Worm (Caenorhabditis elegans) whole organism, L1 larva: Measurements from ENCODE around the gene T28A8.2.
A peak's percentile ranks its signal among the peaks of the same experiment; 100 is the strongest.

Source experiments
- C04F5.9 ChIP-seq: sonication (generic microtip); optimal IDR thresholded peaks from 2 replicates; lab custom pipeline; 2016; ENCODE audit warnings: missing genetic modification characterization, missing compliant biosample characterization
- F16B12.6 ChIP-seq: fragments of 150-350 bp; optimal IDR thresholded peaks from 2 replicates; lab custom pipeline; 2014; ENCODE audit warnings: missing biosample characterization, missing genetic modification characterization
- aha-1 ChIP-seq: fragments of 150-350 bp; optimal IDR thresholded peaks from 2 replicates; lab custom pipeline; 2014; ENCODE audit warnings: missing biosample characterization, missing genetic modification characterization
- ceh-63 ChIP-seq: fragments of 200-800 bp; sonication (Bioruptor generic); optimal IDR thresholded peaks from 2 replicates; lab custom pipeline; 2018; ENCODE audit warnings: mild to moderate bottlenecking, missing genetic modification characterization, missing compliant biosample characterization
- ceh-8 ChIP-seq: fragments of 200-800 bp; sonication (Bioruptor generic); optimal IDR thresholded peaks from 2 replicates; lab custom pipeline; 2018; ENCODE audit warnings: mild to moderate bottlenecking, missing genetic modification characterization, moderate library complexity, missing compliant biosample characterization
- ceh-82 ChIP-seq, 3 experiments: fragments of 150-350 bp in 1 of 3; sonication (generic microtip) in 2 of 3; optimal IDR thresholded peaks; 2 replicates each; lab custom pipeline; 2014 to 2017; ENCODE audit warnings: missing biosample characterization in 3 of 3, missing genetic modification characterization in 3 of 3
- ces-1 ChIP-seq: fragments of 150-350 bp; optimal IDR thresholded peaks from 2 replicates; lab custom pipeline; 2014; ENCODE audit warnings: missing biosample characterization, missing genetic modification reagents, missing genetic modification characterization
- dsc-1 ChIP-seq: sonication (generic microtip); optimal IDR thresholded peaks from 2 replicates; lab custom pipeline; 2016; ENCODE audit warnings: mild to moderate bottlenecking, missing genetic modification characterization, missing compliant biosample characterization
- efl-1 ChIP-seq, 4 experiments: fragments of 150-350 bp; optimal IDR thresholded peaks in 3 of 4; peaks in 1 of 4; 1 replicate in 1 of 4; 2 replicates in 3 of 4; lab custom pipeline; 2014; ENCODE audit warnings: missing biosample characterization in 2 of 4, missing genetic modification characterization in 2 of 4, missing genetic modification reagents in 2 of 4
- efl-3 ChIP-seq: fragments of 200-800 bp; sonication (Bioruptor generic); optimal IDR thresholded peaks from 2 replicates; lab custom pipeline; 2018; ENCODE audit warnings: mild to moderate bottlenecking, missing genetic modification characterization, missing compliant biosample characterization
- egl-13 ChIP-seq: sonication (generic microtip); optimal IDR thresholded peaks from 2 replicates; lab custom pipeline; 2016; ENCODE audit warnings: missing genotype, missing genetic modification reagents, missing genetic modification characterization, missing compliant biosample characterization
- elt-3 ChIP-seq, 6 experiments: fragments of 150-350 bp in 1 of 6; sonication (generic microtip); optimal IDR thresholded peaks; 2 replicates each; lab custom pipeline; 2017 to 2018; ENCODE audit warnings: missing biosample characterization in 6 of 6, missing genetic modification characterization in 6 of 6, inconsistent platforms in 1 of 6
- fos-1 ChIP-seq: fragments of 150-350 bp; optimal IDR thresholded peaks from 2 replicates; lab custom pipeline; 2014; ENCODE audit warnings: missing biosample characterization, missing genetic modification characterization
- grh-1 ChIP-seq: fragments of 200-800 bp; sonication (Bioruptor generic); IDR thresholded peaks from 2 replicates; pipeline ENCODE4 v1.3.6; 2022; ENCODE audit warnings: missing genetic modification reagents, missing genetic modification characterization, missing compliant biosample characterization
- hpl-2 ChIP-seq: fragments of 150-350 bp; optimal IDR thresholded peaks from 2 replicates; lab custom pipeline; 2014; ENCODE audit warnings: missing biosample characterization, missing genetic modification reagents, missing genetic modification characterization
- irx-1 ChIP-seq: sonication (generic microtip); optimal IDR thresholded peaks from 2 replicates; lab custom pipeline; 2016; ENCODE audit warnings: missing genetic modification characterization, missing compliant biosample characterization
- jun-1 ChIP-seq: fragments of 150-350 bp; optimal IDR thresholded peaks from 2 replicates; lab custom pipeline; 2014; ENCODE audit warnings: missing biosample characterization, missing genetic modification reagents, missing genetic modification characterization
- lin-13 ChIP-seq: fragments of 150-350 bp; optimal IDR thresholded peaks from 2 replicates; lab custom pipeline; 2014; ENCODE audit warnings: missing biosample characterization, missing genetic modification reagents, missing genetic modification characterization
- lin-14 ChIP-seq: fragments of 200-800 bp; sonication (Bioruptor generic); optimal IDR thresholded peaks from 2 replicates; lab custom pipeline; 2018; ENCODE audit warnings: mild to moderate bottlenecking, missing genetic modification characterization, moderate library complexity, missing compliant biosample characterization
- lin-15B ChIP-seq: fragments of 150-350 bp; sonication (generic microtip); optimal IDR thresholded peaks from 3 replicates; lab custom pipeline; 2014; ENCODE audit warnings: missing biosample characterization, missing genetic modification characterization
- lin-39 ChIP-seq: fragments of 150-350 bp; optimal IDR thresholded peaks from 2 replicates; lab custom pipeline; 2014; ENCODE audit warnings: missing biosample characterization, missing genetic modification reagents, missing genetic modification characterization
- lir-3 ChIP-seq: sonication (generic microtip); optimal IDR thresholded peaks from 2 replicates; lab custom pipeline; 2016; ENCODE audit warnings: mild to moderate bottlenecking, missing genetic modification characterization, moderate library complexity, missing compliant biosample characterization; ENCODE audit not compliant: poor library complexity
- mdl-1 ChIP-seq, 2 experiments: fragments of 150-350 bp; optimal IDR thresholded peaks; 2 replicates each; lab custom pipeline; 2014 to 2017; ENCODE audit warnings: missing biosample characterization in 2 of 2, missing genetic modification characterization in 2 of 2, inconsistent platforms in 1 of 2
- mef-2 ChIP-seq: fragments of 150-350 bp; optimal IDR thresholded peaks from 2 replicates; lab custom pipeline; 2014; ENCODE audit warnings: missing biosample characterization, missing genetic modification characterization
- nhr-19 ChIP-seq: fragments of 200-800 bp; sonication (Bioruptor generic); conservative IDR thresholded peaks from 2 replicates; pipeline ENCODE4 v1.3.6; 2022; ENCODE audit warnings: missing genetic modification characterization, missing compliant biosample characterization
- nhr-20 ChIP-seq: sonication (generic microtip); optimal IDR thresholded peaks from 2 replicates; lab custom pipeline; 2016; ENCODE audit warnings: mild to moderate bottlenecking, missing genetic modification characterization, missing compliant biosample characterization
- nhr-237 ChIP-seq: fragments of 150-350 bp; optimal IDR thresholded peaks from 2 replicates; lab custom pipeline; 2014; ENCODE audit warnings: missing biosample characterization, missing genetic modification characterization
- nhr-28 ChIP-seq: fragments of 150-350 bp; optimal IDR thresholded peaks from 2 replicates; lab custom pipeline; 2014; ENCODE audit warnings: missing biosample characterization, missing genetic modification characterization
- nhr-47 ChIP-seq: sonication (generic microtip); optimal IDR thresholded peaks from 2 replicates; lab custom pipeline; 2016; ENCODE audit warnings: mild to moderate bottlenecking, missing genetic modification characterization, moderate library complexity, missing compliant biosample characterization
- nhr-71 ChIP-seq: sonication (generic microtip); optimal IDR thresholded peaks from 2 replicates; lab custom pipeline; 2016; ENCODE audit warnings: mild to moderate bottlenecking, missing genetic modification characterization, moderate library complexity, missing compliant biosample characterization
- nhr-84 ChIP-seq: sonication (generic microtip); optimal IDR thresholded peaks from 2 replicates; lab custom pipeline; 2017; ENCODE audit warnings: missing biosample characterization, missing genetic modification characterization
- pqm-1 ChIP-seq: sonication (generic microtip); optimal IDR thresholded peaks from 3 replicates; lab custom pipeline; 2017; ENCODE audit warnings: missing biosample characterization, missing genetic modification characterization
- rnt-1 ChIP-seq: sonication (generic microtip); optimal IDR thresholded peaks from 2 replicates; lab custom pipeline; 2016; ENCODE audit warnings: mild to moderate bottlenecking, missing genetic modification characterization, moderate library complexity, missing compliant biosample characterization
- skn-1 ChIP-seq: fragments of 150-350 bp; optimal IDR thresholded peaks from 2 replicates; lab custom pipeline; 2014; ENCODE audit warnings: missing biosample characterization, missing genetic modification characterization
- snpc-4 ChIP-seq: fragments of 150-350 bp; optimal IDR thresholded peaks from 2 replicates; lab custom pipeline; 2014; ENCODE audit warnings: missing biosample characterization, missing genetic modification characterization
- snu-23 ChIP-seq: sonication (generic microtip); optimal IDR thresholded peaks from 2 replicates; lab custom pipeline; 2016; ENCODE audit warnings: missing genetic modification characterization, missing compliant biosample characterization
- sox-4 ChIP-seq: sonication (generic microtip); optimal IDR thresholded peaks from 2 replicates; lab custom pipeline; 2016; ENCODE audit warnings: missing genetic modification characterization, missing compliant biosample characterization
- sptf-1 ChIP-seq: fragments of 150-350 bp; optimal IDR thresholded peaks from 2 replicates; lab custom pipeline; 2014; ENCODE audit warnings: missing biosample characterization, missing genetic modification characterization
- sup-37 ChIP-seq: fragments of 200-800 bp; sonication (Bioruptor generic); optimal IDR thresholded peaks from 2 replicates; lab custom pipeline; 2018; ENCODE audit warnings: mild to moderate bottlenecking, missing genetic modification characterization, missing compliant biosample characterization
- tlp-1 ChIP-seq: fragments of 150-350 bp; optimal IDR thresholded peaks from 2 replicates; lab custom pipeline; 2014; ENCODE audit warnings: missing biosample characterization, missing genetic modification characterization
- unc-30 ChIP-seq: sonication (generic microtip); optimal IDR thresholded peaks from 2 replicates; lab custom pipeline; 2017; ENCODE audit warnings: missing biosample characterization, missing genetic modification characterization
- unc-62 ChIP-seq: fragments of 150-350 bp; optimal IDR thresholded peaks from 2 replicates; lab custom pipeline; 2014; ENCODE audit warnings: missing biosample characterization, missing genetic modification reagents, missing genetic modification characterization
- unc-98 ChIP-seq: fragments of 200-800 bp; sonication (Bioruptor generic); IDR thresholded peaks from 2 replicates; pipeline ENCODE4 v1.3.6; 2022; ENCODE audit warnings: missing genetic modification characterization, missing compliant biosample characterization
- xbp-1 ChIP-seq: sonication (generic microtip); optimal IDR thresholded peaks from 2 replicates; lab custom pipeline; 2016; ENCODE audit warnings: missing genetic modification characterization, missing compliant biosample characterization
- zip-4 ChIP-seq: fragments of 200-800 bp; sonication (Bioruptor generic); optimal IDR thresholded peaks from 2 replicates; lab custom pipeline; 2018; ENCODE audit warnings: mild to moderate bottlenecking, missing genetic modification characterization, moderate library complexity, missing compliant biosample characterization
- ztf-11 ChIP-seq, 2 experiments: sonication (generic microtip); optimal IDR thresholded peaks; 2 replicates each; lab custom pipeline; 2016 to 2017; ENCODE audit warnings: missing genetic modification characterization in 2 of 2, missing biosample characterization in 1 of 2, missing compliant biosample characterization in 1 of 2

Gene T28A8.2

DNA sequence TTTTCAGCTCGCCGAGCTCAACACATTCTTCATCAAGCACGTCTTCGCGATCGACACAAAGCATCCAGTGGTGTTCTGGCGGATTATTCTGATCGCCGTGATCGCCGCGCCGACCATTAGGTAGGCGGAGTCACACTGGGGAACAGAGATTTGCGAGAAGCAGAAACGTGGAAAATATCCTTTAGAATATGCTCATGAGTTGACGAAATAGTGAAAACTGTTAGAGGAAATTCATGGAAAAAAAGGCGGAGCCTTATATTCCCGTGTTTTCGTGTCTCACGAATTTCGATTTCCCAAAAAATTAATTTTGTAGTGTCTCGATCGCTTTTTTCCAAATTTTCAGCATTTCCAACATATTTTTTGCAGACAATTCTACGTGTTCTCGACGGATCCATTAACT is 21.0 kb downstream of the T28A8.2 start (continued):
- TF ChIP-seq unc-98 (GFP tag; lab: Robert Waterston, UW), result peak; percentile 58
- peak in 1 of 2 experiments; percentile 53 for TF ChIP-seq ztf-11 (tag; optimal IDR thresholded peaks at IDR 0.05; lab: Kevin White, UChicago)
- TF ChIP-seq sox-4, result peak; percentile 28
- TF ChIP-seq tlp-1 (tag; lab: Kevin White, UChicago), result no peak
- no peak for TF ChIP-seq snpc-4 (tag; lab: Kevin White, UChicago)
- peak; percentile 66 for TF ChIP-seq lir-3 (tag; lab: Kevin White, UChicago)
- no peak for TF ChIP-seq nhr-20 (tag; lab: Kevin White, UChicago)
- peak; percentile 40 for TF ChIP-seq ceh-63 (GFP tag; lab: Kevin White, UChicago)
- TF ChIP-seq rnt-1 (tag; lab: Kevin White, UChicago), result peak; percentile 34

DNA sequence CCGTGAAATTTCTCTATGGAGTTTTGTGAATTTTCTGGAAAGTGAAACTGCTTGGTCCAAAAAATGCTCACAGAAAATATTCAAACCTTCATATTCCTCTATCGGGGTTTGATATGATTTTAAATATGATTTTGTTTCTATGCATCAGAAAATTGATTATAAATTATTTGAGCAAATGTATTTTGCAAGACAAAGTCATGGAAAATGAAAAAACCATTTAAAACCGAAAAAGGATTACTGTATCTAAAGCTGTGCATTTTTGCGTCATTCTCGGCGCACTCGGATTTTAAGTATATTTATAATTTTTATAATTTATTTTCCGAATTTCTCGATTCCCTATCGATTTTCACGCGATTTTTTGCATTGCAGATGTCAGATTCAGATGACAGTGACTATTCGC is 24.0 kb downstream of the T28A8.2 start, which contains the start of gene pssy-2:
pssy-2 (plus strand) TSS at position 301 of the 400 bp plus-strand sequence.
- TF ChIP-seq skn-1 (tag; lab: Kevin White, UChicago), result no peak
- no peak for TF ChIP-seq grh-1
- no peak for TF ChIP-seq elt-3 (tag; optimal IDR thresholded peaks at IDR 0.05; lab: Kevin White, UChicago)
- no peak for TF ChIP-seq mdl-1 (tag; optimal IDR thresholded peaks at IDR 0.05; lab: Kevin White, UChicago)
- TF ChIP-seq ceh-63 (GFP tag; lab: Kevin White, UChicago), result no peak
- no peak for TF ChIP-seq egl-13 (tag; lab: Kevin White, UChicago)
- no peak for TF ChIP-seq dsc-1 (tag; lab: Kevin White, UChicago)
- no peak for TF ChIP-seq nhr-19 (GFP tag; lab: Robert Waterston, UW)
- TF ChIP-seq, all 84 proteins: peak for 0

DNA sequence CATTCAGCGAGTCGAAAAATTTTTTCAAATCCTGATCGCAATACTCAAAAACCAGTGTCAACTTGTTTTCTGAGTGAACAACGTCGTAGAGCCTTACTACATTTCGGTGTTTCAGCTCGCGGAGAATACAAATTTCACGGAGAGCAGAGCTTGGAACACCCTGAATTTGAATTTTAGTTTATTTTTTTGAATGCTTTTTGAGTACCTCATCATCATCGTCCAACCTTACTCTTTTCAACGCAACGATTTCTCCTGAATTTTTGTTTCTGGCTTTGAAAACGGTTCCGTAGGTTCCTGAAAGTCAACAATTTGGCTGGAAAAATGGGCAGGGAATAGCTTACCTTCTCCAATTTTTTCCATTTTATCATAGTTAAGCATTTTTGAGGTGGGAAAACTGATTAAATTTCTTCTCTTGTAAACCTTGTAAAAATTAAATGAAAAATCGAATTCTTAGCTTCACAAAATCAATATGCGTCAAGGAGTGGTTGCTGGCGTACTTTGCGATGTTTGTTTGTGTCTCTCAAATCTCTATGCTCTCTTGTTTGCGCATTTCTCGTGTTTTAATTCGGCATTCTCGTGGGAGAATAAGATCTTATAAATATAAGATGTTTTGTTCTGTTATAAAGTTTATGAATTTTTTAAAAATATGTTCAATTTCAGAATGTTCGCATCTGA is 29.4 kb downstream of the T28A8.2 start, which contains the start of gene cdk-5:
cdk-5 (minus strand) TSS at position 425 of the 675 bp plus-strand sequence.
- TF ChIP-seq efl-1 (optimal IDR thresholded peaks at IDR 0.05; lab: Kevin White, UChicago) (peak; percentile 90 to 94), efl-1 (GFP tag; optimal IDR thresholded peaks at IDR 0.05 in 1 of 2; lab: Kevin White, UChicago) (peak; percentile 88 to 99), nhr-84 (tag; lab: Kevin White, UChicago) (no peak), nhr-28 (tag; lab: Kevin White, UChicago) (no peak), irx-1 (peak; percentile 93), nhr-237 (peak; percentile 55), grh-1 (peak; percentile 87), lin-14 (GFP tag; lab: Kevin White, UChicago) (peak; percentile 90), mdl-1 (tag; optimal IDR thresholded peaks at IDR 0.05; lab: Kevin White, UChicago) (peak in 1 of 2 experiments; percentile 87), xbp-1 (tag; lab: Kevin White, UChicago) (peak; percentile 93), unc-62 (no peak), tlp-1 (tag; lab: Kevin White, UChicago) (no peak), F16B12.6 (tag; lab: Kevin White, UChicago) (peak; percentile 71), nhr-71 (tag; lab: Kevin White, UChicago) (peak; percentile 98), ces-1 (no peak), fos-1 (peak; percentile 93), snu-23 (GFP tag; lab: Kevin White, UChicago) (peak; percentile 98), nhr-20 (tag; lab: Kevin White, UChicago) (peak; percentile 95), mef-2 (tag; lab: Kevin White, UChicago) (peak; percentile 2), lin-39 (tag; lab: Kevin White, UChicago) (peak; percentile 97), efl-3 (no peak), lin-15B (tag; lab: Kevin White, UChicago) (peak; percentile 82), nhr-47 (peak; percentile 98), zip-4 (GFP tag; lab: Kevin White, UChicago) (peak; percentile 86), rnt-1 (tag; lab: Kevin White, UChicago) (peak; percentile 94), sup-37 (GFP tag; lab: Kevin White, UChicago) (peak; percentile 50), pqm-1 (tag; lab: Kevin White, UChicago) (no peak), egl-13 (tag; lab: Kevin White, UChicago) (peak; percentile 87), lin-13 (GFP tag; lab: Kevin White, UChicago) (peak; percentile 90), aha-1 (peak; percentile 72), sptf-1 (tag; lab: Kevin White, UChicago) (no peak), C04F5.9 (tag; lab: Kevin White, UChicago) (peak; percentile 66), ztf-11 (tag; optimal IDR thresholded peaks at IDR 0.05; lab: Kevin White, UChicago) (peak in 1 of 2 experiments; percentile 78), ceh-82 (tag; optimal IDR thresholded peaks at IDR 0.05; lab: Kevin White, UChicago) (peak; percentile 89 to 93 (median 90)), jun-1 (tag; lab: Kevin White, UChicago) (peak; percentile 86), hpl-2 (GFP tag; lab: Kevin White, UChicago) (peak; percentile 83), unc-30 (tag; lab: Kevin White, UChicago) (peak; percentile 84), ceh-8 (GFP tag; lab: Kevin White, UChicago) (peak; percentile 92)
